Fruit fly (Drosophila melanogaster) whole organism, wandering third instar larva: ENCODE results near the gene CG7006.

ENCODE experiments used
- Abd-B ChIP-seq: fragments of >200 bp; optimal IDR thresholded peaks from 2 replicates; lab custom pipeline; 2017; ENCODE audit warnings: missing biosample characterization, missing genetic modification characterization
- CG9705 ChIP-seq: fragments of 200-800 bp; sonication (Bioruptor generic); optimal IDR thresholded peaks from 2 replicates; lab custom pipeline; 2018; ENCODE audit warnings: missing biosample characterization, mild to moderate bottlenecking, missing genetic modification characterization
- CrebA ChIP-seq: fragments of 200-800 bp; sonication (Bioruptor generic); optimal IDR thresholded peaks from 2 replicates; lab custom pipeline; 2016; ENCODE audit warnings: missing biosample characterization, mild to moderate bottlenecking, missing genetic modification characterization, borderline replicate concordance
- Dfd ChIP-seq: fragments of >200 bp; optimal IDR thresholded peaks from 2 replicates; lab custom pipeline; 2017; ENCODE audit warnings: missing biosample characterization, missing genetic modification characterization
- Dif ChIP-seq: fragments of 200-275, 200-300 bp; sonication (Bioruptor generic); optimal IDR thresholded peaks from 2 replicates; lab custom pipeline; 2018; ENCODE audit warnings: missing biosample characterization, missing genetic modification characterization; ENCODE audit not compliant: partially characterized antibody
- GATAd ChIP-seq: sonication (Bioruptor generic); optimal IDR thresholded peaks from 2 replicates; lab custom pipeline; 2016; ENCODE audit warnings: missing biosample characterization, missing genetic modification characterization
- HLH106 ChIP-seq: fragments of 200-800 bp; optimal IDR thresholded peaks from 3 replicates; lab custom pipeline; 2019; ENCODE audit warnings: missing biosample characterization, mild to moderate bottlenecking, missing genetic modification characterization, moderate library complexity
- Hnf4 ChIP-seq: fragments of 200-800 bp; sonication (Bioruptor generic); optimal IDR thresholded peaks from 2 replicates; lab custom pipeline; 2016; ENCODE audit warnings: missing biosample characterization, mild to moderate bottlenecking, missing genetic modification characterization
- Hr83 ChIP-seq: fragments of 200-300 bp; sonication (Bioruptor generic); optimal IDR thresholded peaks from 2 replicates; lab custom pipeline; 2016; ENCODE audit warnings: missing biosample characterization, mild to moderate bottlenecking, missing genetic modification characterization, moderate library complexity; ENCODE audit not compliant: poor library complexity, severe bottlenecking
- Jra ChIP-seq: sonication (Bioruptor generic); optimal IDR thresholded peaks from 2 replicates; lab custom pipeline; 2016; ENCODE audit warnings: missing biosample characterization, missing genetic modification characterization
- Myc ChIP-seq: fragments of >200 bp; optimal IDR thresholded peaks from 2 replicates; lab custom pipeline; 2017
- N ChIP-seq: fragments of >200 bp; optimal IDR thresholded peaks from 2 replicates; lab custom pipeline; 2018; ENCODE audit warnings: missing biosample characterization, missing external identifiers, missing genetic modification characterization
- OdsH ChIP-seq: fragments of 200-800 bp; sonication (Bioruptor generic); optimal IDR thresholded peaks from 2 replicates; lab custom pipeline; 2016; ENCODE audit warnings: missing biosample characterization, mild to moderate bottlenecking, missing genetic modification characterization
- Rel ChIP-seq, 2 experiments: fragments of 200-800 bp; sonication (Bioruptor generic) in 1 of 2; optimal IDR thresholded peaks; 2 replicates in 1 of 2; 3 replicates in 1 of 2; lab custom pipeline; 2016 to 2019; ENCODE audit warnings: mild to moderate bottlenecking in 2 of 2, missing biosample characterization in 2 of 2, missing genetic modification characterization in 2 of 2, moderate library complexity in 1 of 2
- Sp1 ChIP-seq: fragments of 200-800 bp; sonication (Bioruptor generic); optimal IDR thresholded peaks from 3 replicates; lab custom pipeline; 2019; ENCODE audit warnings: missing biosample characterization, mild to moderate bottlenecking, missing genetic modification characterization, moderate library complexity
- br ChIP-seq: fragments of 200-800 bp; sonication (Bioruptor generic); optimal IDR thresholded peaks from 2 replicates; lab custom pipeline; 2016; ENCODE audit warnings: missing biosample characterization, missing genetic modification characterization
- dl ChIP-seq, 2 experiments: fragments of 175-275, 200-275 bp in 1 of 2; fragments of 200-275 bp in 1 of 2; sonication (Bioruptor generic); optimal IDR thresholded peaks; lab custom pipeline; 2018; ENCODE audit warnings: mild to moderate bottlenecking in 2 of 2, missing biosample characterization in 2 of 2, missing genetic modification characterization in 2 of 2, moderate library complexity in 2 of 2; ENCODE audit not compliant: partially characterized antibody in 2 of 2, insufficient read depth in 1 of 2
- dmrt93B ChIP-seq: fragments of 200-800 bp; sonication (Bioruptor generic); optimal IDR thresholded peaks from 2 replicates; lab custom pipeline; 2018; ENCODE audit warnings: missing biosample characterization, mild to moderate bottlenecking, missing genetic modification characterization
- dsf ChIP-seq: sonication (Bioruptor generic); optimal IDR thresholded peaks from 2 replicates; lab custom pipeline; 2016; ENCODE audit warnings: missing biosample characterization, missing genetic modification characterization, borderline replicate concordance
- ey ChIP-seq: fragments of 200-800 bp; sonication (Bioruptor generic); optimal IDR thresholded peaks from 2 replicates; lab custom pipeline; 2016; ENCODE audit warnings: missing biosample characterization, missing genetic modification characterization
- foxo ChIP-seq, 2 experiments: fragments of 200-800 bp; sonication (Bioruptor generic); optimal IDR thresholded peaks; 2 replicates in 1 of 2; 3 replicates in 1 of 2; lab custom pipeline; 2016 to 2017; ENCODE audit warnings: missing biosample characterization in 2 of 2, missing genetic modification characterization in 2 of 2
- fru ChIP-seq: fragments of 200-800 bp; sonication (Bioruptor generic); optimal IDR thresholded peaks from 3 replicates; lab custom pipeline; 2016; ENCODE audit warnings: missing biosample characterization, mild to moderate bottlenecking, missing genetic modification characterization
- h ChIP-seq: fragments of 200-800 bp; sonication (Bioruptor generic); optimal IDR thresholded peaks from 3 replicates; lab custom pipeline; 2016; ENCODE audit warnings: missing biosample characterization, mild to moderate bottlenecking, missing genetic modification characterization
- jim ChIP-seq: fragments of 175-275, 200-325 bp; sonication (Bioruptor generic); optimal IDR thresholded peaks from 2 replicates; lab custom pipeline; 2016; ENCODE audit warnings: missing biosample characterization, mild to moderate bottlenecking, missing genetic modification characterization
- pan ChIP-seq: fragments of >200 bp; optimal IDR thresholded peaks from 2 replicates; lab custom pipeline; 2017
- psq ChIP-seq: fragments of 200-800 bp; sonication (Bioruptor generic); optimal IDR thresholded peaks from 3 replicates; lab custom pipeline; 2017; ENCODE audit warnings: missing biosample characterization, mild to moderate bottlenecking, missing genetic modification characterization, moderate library complexity
- rgr ChIP-seq: fragments of 200-800 bp; sonication (Bioruptor generic); optimal IDR thresholded peaks from 3 replicates; lab custom pipeline; 2016; ENCODE audit warnings: missing biosample characterization, mild to moderate bottlenecking, missing genetic modification characterization
- sage ChIP-seq: fragments of 200-800 bp; sonication (Bioruptor generic); optimal IDR thresholded peaks from 2 replicates; lab custom pipeline; 2016; ENCODE audit warnings: missing biosample characterization, mild to moderate bottlenecking, missing genetic modification characterization
- sv ChIP-seq: fragments of 200-800 bp; sonication (Bioruptor generic); optimal IDR thresholded peaks from 3 replicates; lab custom pipeline; 2016; ENCODE audit warnings: missing biosample characterization, missing genetic modification characterization
- tai ChIP-seq: sonication (Bioruptor generic); optimal IDR thresholded peaks from 2 replicates; lab custom pipeline; 2016; ENCODE audit warnings: missing biosample characterization, missing genetic modification characterization
- woc ChIP-seq: sonication (Bioruptor generic); optimal IDR thresholded peaks from 2 replicates; lab custom pipeline; 2016; ENCODE audit warnings: missing biosample characterization, mild to moderate bottlenecking, missing genetic modification characterization

Gene CG7006

DNA sequence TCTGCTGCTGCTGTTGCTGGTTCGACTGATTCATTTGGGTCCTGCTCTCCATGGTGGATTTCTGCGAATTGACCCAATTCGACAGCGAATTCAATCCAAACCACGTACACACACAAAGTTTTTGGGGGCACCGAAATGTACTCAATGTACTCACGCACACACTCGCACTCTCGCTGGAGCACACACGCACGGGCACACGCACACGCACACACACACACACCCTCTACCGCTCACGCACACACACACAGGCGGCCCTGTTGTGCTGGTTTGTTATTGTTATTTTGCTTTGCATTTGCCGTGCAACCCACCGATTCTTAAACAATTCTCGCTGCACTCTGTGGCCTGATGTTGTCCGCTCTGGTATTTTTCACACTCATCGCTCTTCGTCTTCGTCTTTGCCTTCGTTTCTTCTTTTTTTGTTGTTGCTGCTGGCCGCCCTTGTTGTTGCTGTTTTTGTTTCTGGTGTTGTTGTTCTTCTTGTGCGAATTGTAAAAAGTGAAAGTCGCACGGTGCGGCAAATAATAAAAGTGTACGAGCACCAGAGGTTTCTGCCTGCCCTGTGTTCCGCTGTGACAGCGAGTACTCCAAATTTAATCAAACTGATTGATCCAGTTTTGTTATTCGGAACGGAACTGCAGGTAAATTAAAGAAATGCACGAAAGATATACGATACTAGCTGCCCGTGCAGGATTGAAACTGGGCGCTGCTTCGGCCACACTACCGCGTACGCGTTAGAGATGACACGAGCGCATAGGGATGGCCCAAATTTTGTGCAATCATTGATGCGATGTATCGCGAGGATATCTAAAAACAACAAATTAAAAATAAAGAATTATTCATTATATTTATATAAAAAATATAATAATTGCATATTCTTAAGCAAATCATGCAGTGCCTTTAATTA, 25.8 kb downstream of the CG7006 start, which contains the start of gene CG3744:
CG3744 (minus strand) TSS at position 716 of the 904 bp plus-strand sequence.
- peak; percentile 81 for TF ChIP-seq rgr (GFP tag; lab: Kevin White, UChicago)
- peak; percentile 61 for TF ChIP-seq OdsH (GFP tag; lab: Kevin White, UChicago)
- peak; percentile 53 for TF ChIP-seq GATAd (GFP tag; lab: Kevin White, UChicago)
- TF ChIP-seq sage (GFP tag; lab: Kevin White, UChicago): no peak
- no peak for TF ChIP-seq Jra (GFP tag; lab: Kevin White, UChicago)
- TF ChIP-seq N: peak; percentile 70
- TF ChIP-seq dmrt93B (GFP tag; lab: Kevin White, UChicago): peak; percentile 78
- peak; percentile 96 for TF ChIP-seq Hr83 (GFP tag; lab: Kevin White, UChicago)
- TF ChIP-seq psq (GFP tag; lab: Kevin White, UChicago): peak; percentile 72
- TF ChIP-seq br (GFP tag; lab: Kevin White, UChicago): peak; percentile 57
- peak in 1 of 2 experiments; percentile 87 for TF ChIP-seq foxo (GFP tag; optimal IDR thresholded peaks at IDR 0.05; lab: Kevin White, UChicago)
- peak; percentile 84 for TF ChIP-seq CG9705
- peak; percentile 90 for TF ChIP-seq HLH106 (tag; lab: Kevin White, UChicago)
- TF ChIP-seq fru: peak; percentile 59
- TF ChIP-seq Abd-B (GFP tag; lab: Kevin White, UChicago): no peak
- TF ChIP-seq dsf (GFP tag; lab: Kevin White, UChicago): no peak
- no peak for TF ChIP-seq Rel (GFP tag; optimal IDR thresholded peaks at IDR 0.05; lab: Kevin White, UChicago)
- TF ChIP-seq Rel (tag; optimal IDR thresholded peaks at IDR 0.05; lab: Kevin White, UChicago): no peak
- peak; percentile 86 for TF ChIP-seq sv (GFP tag; lab: Kevin White, UChicago)
- peak; percentile 81 for TF ChIP-seq Sp1 (GFP tag; lab: Kevin White, UChicago)
- peak; percentile 88 for TF ChIP-seq woc (GFP tag; lab: Kevin White, UChicago)
- TF ChIP-seq jim: peak; percentile 54
- peak; percentile 78 for TF ChIP-seq h (GFP tag; lab: Kevin White, UChicago)
- no peak for TF ChIP-seq Hnf4
- peak; percentile 68 for TF ChIP-seq ey (GFP tag; lab: Kevin White, UChicago)

dm6 chr3R:24876843-24877457, 26.5 kb downstream of the CG7006 start, which contains the start of the genes CG11089 and CG31381:
CG11089 (plus strand) TSS chr3R:24877045.
CG31381 (plus strand) TSS chr3R:24877045.
- no peak for TF ChIP-seq Dfd (GFP tag; lab: Kevin White, UChicago)
- TF ChIP-seq Myc (lab: Kevin White, UChicago): peak; percentile 54
- no peak for TF ChIP-seq Rel (GFP tag; optimal IDR thresholded peaks at IDR 0.05; lab: Kevin White, UChicago)
- peak; percentile 99 for TF ChIP-seq Rel (tag; optimal IDR thresholded peaks at IDR 0.05; lab: Kevin White, UChicago)
- TF ChIP-seq, all 38 proteins: peak for 2

DNA sequence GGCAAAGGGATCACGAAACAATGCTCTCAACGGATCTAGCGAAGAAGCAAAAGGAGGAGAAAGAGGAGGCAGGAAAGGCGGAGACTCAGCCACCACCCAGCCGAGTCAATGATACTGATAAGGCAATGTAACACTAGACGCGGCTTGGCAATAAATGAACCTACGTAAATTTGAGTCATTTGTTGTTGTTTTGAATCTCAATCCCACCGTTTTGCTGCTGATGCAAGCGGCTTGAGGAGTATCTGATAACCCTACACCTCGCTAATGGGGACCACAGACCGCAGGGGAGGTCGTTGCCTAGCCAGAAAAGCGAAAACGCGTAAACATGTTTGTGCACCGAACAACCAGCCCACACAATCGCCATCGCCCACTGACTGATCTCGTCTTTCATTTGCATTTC, 28.2 kb downstream of the CG7006 start:
- no peak for TF ChIP-seq CrebA
- no peak for TF ChIP-seq pan (lab: Kevin White, UChicago)
- TF ChIP-seq Rel (GFP tag; optimal IDR thresholded peaks at IDR 0.05; lab: Kevin White, UChicago): no peak
- TF ChIP-seq Rel (tag; optimal IDR thresholded peaks at IDR 0.05; lab: Kevin White, UChicago): peak; percentile 73

- TF ChIP-seq woc (GFP tag; lab: Kevin White, UChicago): no peak
- no peak for TF ChIP-seq sage (GFP tag; lab: Kevin White, UChicago)
- TF ChIP-seq dl (GFP tag; optimal IDR thresholded peaks at IDR 0.05; lab: Kevin White, UChicago; ENCODE audit: insufficient read depth in 1 of 2, partially characterized antibody in 2 of 2): no peak
- TF ChIP-seq jim: no peak
- TF ChIP-seq tai (GFP tag; lab: Kevin White, UChicago): no peak
- TF ChIP-seq sv (GFP tag; lab: Kevin White, UChicago): no peak
- TF ChIP-seq ey (GFP tag; lab: Kevin White, UChicago): no peak
- TF ChIP-seq Dif (GFP tag; lab: Kevin White, UChicago): no peak
- TF ChIP-seq CG9705: no peak
- no peak for TF ChIP-seq rgr (GFP tag; lab: Kevin White, UChicago)
- TF ChIP-seq OdsH (GFP tag; lab: Kevin White, UChicago): no peak
- no peak for TF ChIP-seq GATAd (GFP tag; lab: Kevin White, UChicago)
- no peak for TF ChIP-seq dmrt93B (GFP tag; lab: Kevin White, UChicago)
Measured at dm6 chr3R:24886470-24886869, 36.0 kb downstream of the CG7006 start.
